Fruit fly (Drosophila melanogaster): ENCODE results near the gene CG31294.
A peak's percentile ranks its signal among the peaks of the same experiment; 100 is the strongest.

Gene CG31294

DNA sequence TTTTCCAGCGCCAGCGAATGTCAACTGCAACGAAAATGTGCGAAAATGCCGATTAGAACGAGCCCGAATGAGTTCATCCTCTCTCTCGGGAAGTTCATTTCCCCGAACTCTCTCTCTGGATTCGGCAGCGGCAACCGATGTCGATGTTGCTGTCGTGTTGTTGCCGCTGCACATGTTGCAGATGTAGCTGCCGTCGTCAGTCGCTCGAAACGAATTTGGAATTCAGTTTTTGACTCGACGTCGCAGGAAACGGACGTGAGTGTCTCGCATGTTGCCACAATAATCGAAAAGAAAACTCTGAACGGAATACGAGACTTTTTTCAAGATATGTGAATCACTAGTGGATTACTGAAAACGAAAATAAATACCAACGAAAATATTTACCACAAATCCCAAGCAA is 50.4 kb downstream of the CG31294 start, which contains the start of gene pxb (continued):
- TF ChIP-seq CG11762 (GFP tag; optimal IDR thresholded peaks at IDR 0.05; ENCODE audit: insufficient read depth) (no peak), CG32006 (GFP tag; optimal IDR thresholded peaks at IDR 0.05) (no peak), Sox15 (GFP tag; optimal IDR thresholded peaks at IDR 0.05) (no peak), CG6808 (GFP tag; optimal IDR thresholded peaks at IDR 0.05) (no peak), salr (GFP tag; optimal IDR thresholded peaks at IDR 0.05) (no peak), Sox102F (GFP tag; optimal IDR thresholded peaks at IDR 0.05) (no peak), Met (GFP tag; optimal IDR thresholded peaks at IDR 0.05) (no peak), CG3919 (GFP tag; optimal IDR thresholded peaks at IDR 0.05) (peak; percentile 52), CG15336 (GFP tag; IDR thresholded peaks at IDR 0.05) (peak; percentile 55), Eip75B (GFP tag; optimal IDR thresholded peaks at IDR 0.05) (no peak), CG8319 (GFP tag; optimal IDR thresholded peaks at IDR 0.05) (no peak), dac (GFP tag; optimal IDR thresholded peaks at IDR 0.05) (no peak), fd59A (GFP tag; optimal IDR thresholded peaks at IDR 0.05) (no peak), eg (GFP tag; IDR thresholded peaks at IDR 0.05) (peak; percentile 61; the same call in 2 of the 3 replicates), acj6 (GFP tag; optimal IDR thresholded peaks at IDR 0.05) (no peak), Gug (GFP tag; IDR thresholded peaks at IDR 0.05) (no peak), Lpt (GFP tag; optimal IDR thresholded peaks at IDR 0.05) (no peak), CG7368 (GFP tag; optimal IDR thresholded peaks at IDR 0.05) (no peak), cyc (GFP tag; optimal IDR thresholded peaks at IDR 0.05) (no peak), spab (GFP tag; optimal IDR thresholded peaks at IDR 0.05) (no peak), Sox14 (GFP tag; optimal IDR thresholded peaks at IDR 0.05) (no peak), Eip78C (GFP tag) (peak; percentile 42), CG6792 (GFP tag; optimal IDR thresholded peaks at IDR 0.05) (no peak), CG6276 (GFP tag; optimal IDR thresholded peaks at IDR 0.05) (no peak), CG31627 (GFP tag; optimal IDR thresholded peaks at IDR 0.05) (no peak), CG8119 (GFP tag; IDR thresholded peaks at IDR 0.05) (peak; percentile 32; the same call in 1 of the 3 replicates), achi (GFP tag; optimal IDR thresholded peaks at IDR 0.05) (no peak), Hr4 (GFP tag; optimal IDR thresholded peaks at IDR 0.05) (no peak), ss (GFP tag; optimal IDR thresholded peaks at IDR 0.05) (peak in 1 of 2 experiments; percentile 2), Smox (GFP tag; optimal IDR thresholded peaks at IDR 0.05) (no peak), CG9139 (GFP tag; optimal IDR thresholded peaks at IDR 0.05) (no peak)
